Worm (Caenorhabditis elegans) whole organism, mixed stage, embryonic: ENCODE measurements around the gene clec-153.

ENCODE experiments used
- blmp-1 ChIP-seq: fragments of 150-350 bp; optimal IDR thresholded peaks from 2 replicates; lab custom pipeline; 2014; ENCODE audit warnings: missing biosample characterization, missing genetic modification characterization
- drap-1 ChIP-seq: fragments of 200-800 bp; sonication (Bioruptor generic); optimal IDR thresholded peaks from 3 replicates; lab custom pipeline; 2018; ENCODE audit warnings: mild to moderate bottlenecking, missing genetic modification characterization, missing compliant biosample characterization
- elt-3 ChIP-seq: fragments of 150-350 bp; optimal IDR thresholded peaks from 2 replicates; lab custom pipeline; 2014; ENCODE audit warnings: missing biosample characterization, missing genetic modification characterization
- ham-2 ChIP-seq: fragments of 200-800 bp; sonication (Bioruptor generic); optimal IDR thresholded peaks from 2 replicates; lab custom pipeline; 2018; ENCODE audit warnings: mild to moderate bottlenecking, missing genetic modification characterization, missing compliant biosample characterization
- lsy-2 ChIP-seq: fragments of 150-350 bp; optimal IDR thresholded peaks from 2 replicates; lab custom pipeline; 2014; ENCODE audit warnings: missing biosample characterization, missing genetic modification characterization
- mls-2 ChIP-seq: sonication (generic microtip); optimal IDR thresholded peaks from 2 replicates; lab custom pipeline; 2016; ENCODE audit warnings: mild to moderate bottlenecking, missing genetic modification characterization, moderate library complexity, missing compliant biosample characterization
- nhr-237 ChIP-seq: fragments of 150-350 bp; optimal IDR thresholded peaks from 2 replicates; lab custom pipeline; 2014; ENCODE audit warnings: missing biosample characterization, missing genetic modification characterization
- nhr-28 ChIP-seq: fragments of 150-350 bp; optimal IDR thresholded peaks from 2 replicates; lab custom pipeline; 2014; ENCODE audit warnings: missing biosample characterization, missing genetic modification characterization
- snpc-4 ChIP-seq: fragments of 150-350 bp; optimal IDR thresholded peaks from 2 replicates; lab custom pipeline; 2014; ENCODE audit warnings: missing biosample characterization, missing genetic modification characterization
- tbx-8 ChIP-seq: fragments of 200-800 bp; sonication (Bioruptor generic); optimal IDR thresholded peaks from 2 replicates; lab custom pipeline; 2018; ENCODE audit warnings: mild to moderate bottlenecking, missing genetic modification characterization, moderate library complexity, missing compliant biosample characterization
- unc-39 ChIP-seq: fragments of 150-350 bp; optimal IDR thresholded peaks from 2 replicates; lab custom pipeline; 2014; ENCODE audit warnings: missing biosample characterization, missing genetic modification characterization
- unc-62 ChIP-seq: fragments of 150-350 bp; optimal IDR thresholded peaks from 2 replicates; lab custom pipeline; 2014; ENCODE audit warnings: missing biosample characterization, missing genetic modification reagents, missing genetic modification characterization
- ztf-11 ChIP-seq: fragments of 150-350 bp; optimal IDR thresholded peaks from 2 replicates; lab custom pipeline; 2014; ENCODE audit warnings: missing biosample characterization, missing genetic modification characterization

DNA sequence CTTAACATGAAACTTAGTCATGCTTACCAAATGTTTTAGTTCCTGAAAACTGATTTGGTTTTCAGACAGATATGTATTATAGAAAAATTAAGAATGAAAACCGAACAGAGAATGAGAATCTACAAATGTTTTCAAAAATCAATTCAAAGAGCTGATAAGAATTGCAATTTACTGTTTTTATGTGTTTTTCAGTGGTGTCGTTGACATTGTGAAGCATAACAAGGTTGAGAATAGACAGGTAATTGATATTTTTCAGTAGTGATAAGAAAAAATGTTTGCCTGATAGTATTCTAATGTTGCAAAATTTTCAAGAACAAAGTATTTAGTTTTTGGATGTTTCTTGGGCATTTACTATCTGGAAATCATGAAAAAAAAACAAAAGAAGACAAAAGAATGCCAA lies 8.2 kb downstream of the clec-153 start, which contains the start of gene pfas-1:
- TF ChIP-seq elt-3 (tag; lab: Kevin White, UChicago) (no peak), ham-2 (GFP tag; lab: Kevin White, UChicago) (no peak), ztf-11 (tag; lab: Kevin White, UChicago) (no peak), nhr-237 (no peak), lsy-2 (no peak), unc-62 (GFP tag; lab: Kevin White, UChicago) (no peak), unc-39 (tag; lab: Kevin White, UChicago) (no peak), blmp-1 (tag; lab: Kevin White, UChicago) (no peak), snpc-4 (tag; lab: Kevin White, UChicago) (no peak), drap-1 (no peak), tbx-8 (GFP tag; lab: Kevin White, UChicago) (no peak), nhr-28 (tag; lab: Kevin White, UChicago) (no peak), mls-2 (tag; lab: Kevin White, UChicago) (no peak)
